Worm (Caenorhabditis elegans) whole organism, late embryonic: ENCODE measurements around the gene srsx-35.

Source experiments
- C08G9.2 ChIP-seq: sonication (generic microtip); optimal IDR thresholded peaks from 2 replicates; lab custom pipeline; 2016; ENCODE audit warnings: mild to moderate bottlenecking, missing genetic modification characterization, moderate library complexity, missing compliant biosample characterization
- K02D7.2 ChIP-seq: sonication (generic microtip); optimal IDR thresholded peaks from 2 replicates; lab custom pipeline; 2017; ENCODE audit warnings: mild to moderate bottlenecking, missing genetic modification characterization, missing compliant biosample characterization
- K09A11.1 ChIP-seq: sonication (generic microtip); optimal IDR thresholded peaks from 2 replicates; lab custom pipeline; 2017; ENCODE audit warnings: antibody characterized with exemption, mild to moderate bottlenecking, missing genetic modification characterization, missing compliant biosample characterization; ENCODE audit not compliant: insufficient read depth
- Y22D7AL.16 ChIP-seq: sonication (generic microtip); optimal IDR thresholded peaks from 2 replicates; lab custom pipeline; 2016; ENCODE audit warnings: missing genetic modification characterization, missing compliant biosample characterization
- ceh-14 ChIP-seq: sonication (generic microtip); optimal IDR thresholded peaks from 2 replicates; lab custom pipeline; 2016; ENCODE audit warnings: missing genotype, missing genetic modification characterization, missing compliant biosample characterization
- ceh-18 ChIP-seq: sonication (generic microtip); optimal IDR thresholded peaks from 2 replicates; lab custom pipeline; 2016; ENCODE audit warnings: missing genetic modification characterization, missing compliant biosample characterization
- ceh-22 ChIP-seq: sonication (generic microtip); optimal IDR thresholded peaks from 2 replicates; lab custom pipeline; 2017; ENCODE audit warnings: missing biosample characterization, missing genetic modification characterization
- ceh-24 ChIP-seq: sonication (generic microtip); optimal IDR thresholded peaks from 2 replicates; lab custom pipeline; 2016; ENCODE audit warnings: mild to moderate bottlenecking, missing genetic modification characterization, missing compliant biosample characterization
- ceh-30 ChIP-seq: fragments of 150-350 bp; optimal IDR thresholded peaks from 2 replicates; lab custom pipeline; 2014; ENCODE audit warnings: missing biosample characterization, missing genetic modification characterization
- ceh-34 ChIP-seq: sonication (generic microtip); optimal IDR thresholded peaks from 2 replicates; lab custom pipeline; 2016; ENCODE audit warnings: mild to moderate bottlenecking, missing genetic modification characterization, missing compliant biosample characterization
- ceh-45 ChIP-seq: fragments of 200-800 bp; sonication (Bioruptor generic); IDR thresholded peaks from 2 replicates; pipeline ENCODE4 v1.3.6; 2022; ENCODE audit warnings: missing genetic modification reagents, missing genetic modification characterization, missing compliant biosample characterization
- ceh-6 ChIP-seq: fragments of 200-800 bp; sonication (Bioruptor generic); optimal IDR thresholded peaks from 2 replicates; lab custom pipeline; 2018; ENCODE audit warnings: mild to moderate bottlenecking, missing genetic modification characterization, missing compliant biosample characterization
- che-1 ChIP-seq: sonication (generic microtip); optimal IDR thresholded peaks from 2 replicates; lab custom pipeline; 2016; ENCODE audit warnings: mild to moderate bottlenecking, missing genetic modification characterization, missing compliant biosample characterization
- dmd-4 ChIP-seq: sonication (generic microtip); optimal IDR thresholded peaks from 2 replicates; lab custom pipeline; 2016; ENCODE audit warnings: borderline replicate concordance, missing genetic modification characterization, missing compliant biosample characterization
- eyg-1 ChIP-seq: sonication (generic microtip); optimal IDR thresholded peaks from 2 replicates; lab custom pipeline; 2016; ENCODE audit warnings: missing genotype, missing genetic modification characterization, missing compliant biosample characterization
- fkh-10 ChIP-seq: fragments of 150-350 bp; optimal IDR thresholded peaks from 2 replicates; lab custom pipeline; 2014; ENCODE audit warnings: missing biosample characterization, missing genetic modification reagents, missing genetic modification characterization
- fkh-6 ChIP-seq: sonication (generic microtip); optimal IDR thresholded peaks from 2 replicates; lab custom pipeline; 2016; ENCODE audit warnings: missing genetic modification characterization, missing compliant biosample characterization
- hlh-13 ChIP-seq: fragments of 200-800 bp; sonication (Bioruptor generic); optimal IDR thresholded peaks from 2 replicates; lab custom pipeline; 2018; ENCODE audit warnings: mild to moderate bottlenecking, missing genetic modification characterization, missing compliant biosample characterization
- hlh-30 ChIP-seq: sonication (generic microtip); optimal IDR thresholded peaks from 2 replicates; lab custom pipeline; 2017; ENCODE audit warnings: antibody characterized with exemption, missing genetic modification characterization, missing compliant biosample characterization; ENCODE audit not compliant: insufficient read depth
- hlh-8 ChIP-seq: sonication (generic microtip); optimal IDR thresholded peaks from 2 replicates; lab custom pipeline; 2016; ENCODE audit warnings: missing genotype, missing genetic modification characterization, missing compliant biosample characterization
- lim-6 ChIP-seq: sonication (generic microtip); optimal IDR thresholded peaks from 2 replicates; lab custom pipeline; 2016; ENCODE audit warnings: missing genetic modification characterization, missing compliant biosample characterization
- mec-3 ChIP-seq: sonication (generic microtip); optimal IDR thresholded peaks from 2 replicates; lab custom pipeline; 2016; ENCODE audit warnings: borderline replicate concordance, missing genetic modification characterization, missing compliant biosample characterization
- nhr-11 ChIP-seq: fragments of 150-350 bp; optimal IDR thresholded peaks from 2 replicates; lab custom pipeline; 2014; ENCODE audit warnings: missing biosample characterization, missing genetic modification characterization
- npax-4 ChIP-seq: sonication (generic microtip); optimal IDR thresholded peaks from 2 replicates; lab custom pipeline; 2016; ENCODE audit warnings: missing genetic modification characterization, missing compliant biosample characterization
- pax-1 ChIP-seq: fragments of 150-350 bp; optimal IDR thresholded peaks from 2 replicates; lab custom pipeline; 2014; ENCODE audit warnings: missing biosample characterization, missing genetic modification characterization
- syd-9 ChIP-seq: sonication (generic microtip); optimal IDR thresholded peaks from 2 replicates; lab custom pipeline; 2016; ENCODE audit warnings: mild to moderate bottlenecking, missing genetic modification characterization, moderate library complexity, missing compliant biosample characterization
- tbx-2 ChIP-seq: sonication (generic microtip); optimal IDR thresholded peaks from 2 replicates; lab custom pipeline; 2016; ENCODE audit warnings: missing genetic modification characterization, missing compliant biosample characterization
- ttx-3 ChIP-seq: sonication (generic microtip); optimal IDR thresholded peaks from 2 replicates; lab custom pipeline; 2016; ENCODE audit warnings: missing genetic modification reagents, missing genetic modification characterization, missing compliant biosample characterization
- unc-3 ChIP-seq, 2 experiments: fragments of 200-800 bp in 1 of 2; sonication (Bioruptor generic) in 1 of 2; sonication (generic microtip) in 1 of 2; conservative IDR thresholded peaks in 1 of 2; optimal IDR thresholded peaks in 1 of 2; 2 replicates each; pipeline versions ENCODE4 v1.3.6 to Lab custom; 2016 to 2022; ENCODE audit warnings: missing compliant biosample characterization in 2 of 2, missing genetic modification characterization in 2 of 2, missing genetic modification reagents in 1 of 2
- unc-42 ChIP-seq: sonication (generic microtip); optimal IDR thresholded peaks from 2 replicates; lab custom pipeline; 2016; ENCODE audit warnings: missing genotype, missing genetic modification characterization, missing compliant biosample characterization
- unc-55 ChIP-seq: sonication (generic microtip); optimal IDR thresholded peaks from 2 replicates; lab custom pipeline; 2017; ENCODE audit warnings: missing biosample characterization, missing genetic modification reagents, missing genetic modification characterization
- unc-86 ChIP-seq: sonication (generic microtip); optimal IDR thresholded peaks from 2 replicates; lab custom pipeline; 2016; ENCODE audit warnings: missing genetic modification characterization, missing compliant biosample characterization

Gene srsx-35

ce11 chrV:20681120-20681519 lies at the start of gene srsx-35:
Gene srsx-35 (plus strand): TSS chrV:20681420.
- no peak for TF ChIP-seq nhr-11 (tag; lab: Kevin White, UChicago)
- TF ChIP-seq K02D7.2: no peak
- TF ChIP-seq lim-6 (tag; lab: Kevin White, UChicago): no peak
- no peak for TF ChIP-seq syd-9

ce11 chrV:20633619-20634018 lies 47.6 kb upstream of the srsx-35 start, which contains the start of gene F46B3.15:
Gene F46B3.15 (minus strand): TSS chrV:20633719.
- TF ChIP-seq ceh-14 (no peak), eyg-1 (tag; lab: Kevin White, UChicago) (no peak), fkh-6 (tag; lab: Kevin White, UChicago) (no peak), ceh-6 (no peak), unc-86 (tag; lab: Kevin White, UChicago) (no peak)

ce11 chrV:20634330-20634729 lies 46.9 kb upstream of the srsx-35 start, which contains the start of gene F46B3.16:
Gene F46B3.16 (plus strand): TSS chrV:20634630.
- TF ChIP-seq hlh-13 (GFP tag; lab: Kevin White, UChicago) (no peak), ceh-18 (tag; lab: Kevin White, UChicago) (no peak)

ce11 chrV:20636855-20637254 lies 44.4 kb upstream of the srsx-35 start, which contains the start of gene ttr-13:
Gene ttr-13 (minus strand): TSS chrV:20636955.
- no peak for TF ChIP-seq fkh-10 (GFP tag; lab: Kevin White, UChicago)

ce11 chrV:20638344-20638743 lies 42.9 kb upstream of the srsx-35 start, which contains the start of gene Y44A6B.3:
Gene Y44A6B.3 (minus strand): TSS chrV:20638444.
- TF ChIP-seq C08G9.2 (tag; lab: Kevin White, UChicago) (no peak), lim-6 (tag; lab: Kevin White, UChicago) (no peak), dmd-4 (tag; lab: Kevin White, UChicago) (no peak), tbx-2 (tag; lab: Kevin White, UChicago) (no peak), ceh-24 (tag; lab: Kevin White, UChicago) (no peak), unc-3 (GFP tag; conservative IDR thresholded peaks at IDR 0.05; lab: Robert Waterston, UW) (no peak), unc-3 (tag; optimal IDR thresholded peaks at IDR 0.05; lab: Kevin White, UChicago) (no peak), fkh-6 (tag; lab: Kevin White, UChicago) (no peak), pax-1 (no peak), mec-3 (no peak), ttx-3 (no peak), hlh-30 (tag; lab: Kevin White, UChicago) (no peak), che-1 (no peak), npax-4 (no peak)

ce11 chrV:20639294-20639693 lies 41.9 kb upstream of the srsx-35 start, which contains the start of gene srxa-14:
Gene srxa-14 (plus strand): TSS chrV:20639594.
- no peak for TF ChIP-seq unc-55
- no peak for TF ChIP-seq ceh-45 (GFP tag; lab: Robert Waterston, UW)
- TF ChIP-seq ceh-30 (tag; lab: Kevin White, UChicago): no peak
- no peak for TF ChIP-seq hlh-8 (tag; lab: Kevin White, UChicago)
- no peak for TF ChIP-seq Y22D7AL.16 (tag; lab: Kevin White, UChicago)
- no peak for TF ChIP-seq tbx-2 (tag; lab: Kevin White, UChicago)
- no peak for TF ChIP-seq unc-42 (tag; lab: Kevin White, UChicago)
- TF ChIP-seq ceh-34 (tag; lab: Kevin White, UChicago): no peak
- TF ChIP-seq syd-9: no peak
- no peak for TF ChIP-seq dmd-4 (tag; lab: Kevin White, UChicago)
- no peak for TF ChIP-seq K09A11.1 (tag; lab: Kevin White, UChicago)
- TF ChIP-seq eyg-1 (tag; lab: Kevin White, UChicago): no peak
- no peak for TF ChIP-seq ceh-22 (tag; lab: Kevin White, UChicago)
